Worm (Caenorhabditis elegans): Measurements from ENCODE around the gene mcm-5.

The mcm-5 gene

ce11 chrIII:4317065-4317752 is 26.1 kb upstream of the mcm-5 start, which contains the start of gene tag-131:
Gene tag-131 (plus strand): TSS chrIII:4317702.
- TF ChIP-seq T22C8.4 (GFP tag; IDR thresholded peaks at IDR 0.05) (no peak), ztf-29 (GFP tag; IDR thresholded peaks at IDR 0.05) (no peak), tab-1 (GFP tag; IDR thresholded peaks at IDR 0.05) (no peak), ztf-23 (GFP tag; IDR thresholded peaks at IDR 0.05) (no peak), med-1 (GFP tag; optimal IDR thresholded peaks at IDR 0.05; ENCODE audit: insufficient read depth) (no peak), cog-1 (tag; optimal IDR thresholded peaks at IDR 0.05) (no peak), klf-2 (GFP tag; conservative IDR thresholded peaks at IDR 0.05) (no peak), flt-1 (GFP tag; IDR thresholded peaks at IDR 0.05) (no peak), ref-1 (GFP tag; conservative IDR thresholded peaks at IDR 0.05) (no peak)

ce11 chrIII:4314502-4314901 is 23.4 kb upstream of the mcm-5 start:
- TF ChIP-seq ztf-29 (GFP tag; IDR thresholded peaks at IDR 0.05) = no peak
- TF ChIP-seq med-1 (GFP tag; optimal IDR thresholded peaks at IDR 0.05; ENCODE audit: insufficient read depth) = no peak
- no peak for TF ChIP-seq klf-2 (GFP tag; conservative IDR thresholded peaks at IDR 0.05)
- no peak for TF ChIP-seq ref-1 (GFP tag; conservative IDR thresholded peaks at IDR 0.05)
- no peak for TF ChIP-seq ztf-23 (GFP tag; IDR thresholded peaks at IDR 0.05)
- TF ChIP-seq cog-1 (tag; optimal IDR thresholded peaks at IDR 0.05) = no peak
- no peak for TF ChIP-seq T22C8.4 (GFP tag; IDR thresholded peaks at IDR 0.05)
- TF ChIP-seq flt-1 (GFP tag; IDR thresholded peaks at IDR 0.05) = no peak
- TF ChIP-seq tab-1 (GFP tag; IDR thresholded peaks at IDR 0.05) = no peak

- TF ChIP-seq flt-1 (GFP tag; IDR thresholded peaks at IDR 0.05) = peak; percentile 49; the same call in 1 of the 2 replicates
- TF ChIP-seq cog-1 (tag; optimal IDR thresholded peaks at IDR 0.05) = peak; percentile 41
- no peak for TF ChIP-seq ztf-23 (GFP tag; IDR thresholded peaks at IDR 0.05)
Observed at ce11 chrIII:4313061-4313962, 22.2 kb upstream of the mcm-5 start, which contains the start of the genes evl-14 and dcn-1. Gene evl-14 (minus strand): TSS chrIII:4313128. Gene dcn-1 (plus strand): TSS chrIII:4313912.

ce11 chrIII:4309303-4309702 is 18.2 kb upstream of the mcm-5 start:
- TF ChIP-seq cog-1 (tag; optimal IDR thresholded peaks at IDR 0.05) (no peak), ref-1 (GFP tag; conservative IDR thresholded peaks at IDR 0.05) (no peak), klf-2 (GFP tag; conservative IDR thresholded peaks at IDR 0.05) (no peak), tab-1 (GFP tag; IDR thresholded peaks at IDR 0.05) (no peak), med-1 (GFP tag; optimal IDR thresholded peaks at IDR 0.05; ENCODE audit: insufficient read depth) (no peak), ztf-29 (GFP tag; IDR thresholded peaks at IDR 0.05) (no peak), T22C8.4 (GFP tag; IDR thresholded peaks at IDR 0.05) (no peak), ztf-23 (GFP tag; IDR thresholded peaks at IDR 0.05) (no peak), flt-1 (GFP tag; IDR thresholded peaks at IDR 0.05) (no peak)

ce11 chrIII:4302780-4303179 is 11.7 kb upstream of the mcm-5 start:
- no peak for TF ChIP-seq T22C8.4 (GFP tag; IDR thresholded peaks at IDR 0.05)
- no peak for TF ChIP-seq tab-1 (GFP tag; IDR thresholded peaks at IDR 0.05)
- TF ChIP-seq ref-1 (GFP tag; conservative IDR thresholded peaks at IDR 0.05) = no peak
- no peak for TF ChIP-seq flt-1 (GFP tag; IDR thresholded peaks at IDR 0.05)
- TF ChIP-seq cog-1 (tag; optimal IDR thresholded peaks at IDR 0.05) = no peak
- no peak for TF ChIP-seq ztf-29 (GFP tag; IDR thresholded peaks at IDR 0.05)
- no peak for TF ChIP-seq ztf-23 (GFP tag; IDR thresholded peaks at IDR 0.05)
- no peak for TF ChIP-seq klf-2 (GFP tag; conservative IDR thresholded peaks at IDR 0.05)
- no peak for TF ChIP-seq med-1 (GFP tag; optimal IDR thresholded peaks at IDR 0.05; ENCODE audit: insufficient read depth)

ce11 chrIII:4302293-4302692 is 11.2 kb upstream of the mcm-5 start, which contains the start of gene R10E4.9:
Gene R10E4.9 (minus strand): TSS chrIII:4302393.
- TF ChIP-seq ztf-29 (GFP tag; IDR thresholded peaks at IDR 0.05) (no peak), cog-1 (tag; optimal IDR thresholded peaks at IDR 0.05) (no peak), med-1 (GFP tag; optimal IDR thresholded peaks at IDR 0.05; ENCODE audit: insufficient read depth) (no peak), flt-1 (GFP tag; IDR thresholded peaks at IDR 0.05) (no peak)

- TF ChIP-seq cog-1 (tag; optimal IDR thresholded peaks at IDR 0.05) (no peak), ztf-29 (GFP tag; IDR thresholded peaks at IDR 0.05) (no peak)
Observed at ce11 chrIII:4300989-4301498, 10.0 kb upstream of the mcm-5 start, which contains the start of gene R10E4.11. Gene R10E4.11 (minus strand): TSS chrIII:4301039.

- TF ChIP-seq ztf-23 (GFP tag; IDR thresholded peaks at IDR 0.05) (no peak), ztf-29 (GFP tag; IDR thresholded peaks at IDR 0.05) (no peak), med-1 (GFP tag; optimal IDR thresholded peaks at IDR 0.05; ENCODE audit: insufficient read depth) (no peak), cog-1 (tag; optimal IDR thresholded peaks at IDR 0.05) (no peak), flt-1 (GFP tag; IDR thresholded peaks at IDR 0.05) (no peak), T22C8.4 (GFP tag; IDR thresholded peaks at IDR 0.05) (no peak), ref-1 (GFP tag; conservative IDR thresholded peaks at IDR 0.05) (no peak), tab-1 (GFP tag; IDR thresholded peaks at IDR 0.05) (no peak), klf-2 (GFP tag; conservative IDR thresholded peaks at IDR 0.05) (no peak)
Observed at ce11 chrIII:4294153-4294862, 3.2 kb upstream of the mcm-5 start, which contains the start of the genes nth-1 and R10E4.7. Gene nth-1 (minus strand): TSS chrIII:4294253. Gene R10E4.7 (plus strand): TSS chrIII:4294812.

- no peak for TF ChIP-seq ztf-29 (GFP tag; IDR thresholded peaks at IDR 0.05)
- TF ChIP-seq med-1 (GFP tag; optimal IDR thresholded peaks at IDR 0.05; ENCODE audit: insufficient read depth) = no peak
- TF ChIP-seq T22C8.4 (GFP tag; IDR thresholded peaks at IDR 0.05) = no peak
- TF ChIP-seq ref-1 (GFP tag; conservative IDR thresholded peaks at IDR 0.05) = no peak
- TF ChIP-seq tab-1 (GFP tag; IDR thresholded peaks at IDR 0.05) = no peak
- no peak for TF ChIP-seq ztf-23 (GFP tag; IDR thresholded peaks at IDR 0.05)
Observed at ce11 chrIII:4293108-4293507, 2.0 kb upstream of the mcm-5 start, which contains the start of gene R10E4.6. Gene R10E4.6 (plus strand): TSS chrIII:4293408.

Measured in whole organism, midembryonic.